Fruit fly (Drosophila melanogaster) whole organism, embryonic: ENCODE results near the gene Inx3.

Experiments
- Blimp-1 ChIP-seq: fragments of 200-800 bp; sonication (Bioruptor generic); optimal IDR thresholded peaks from 3 replicates; lab custom pipeline; 2018; ENCODE audit warnings: missing biosample characterization, missing genetic modification characterization, mild to moderate bottlenecking, moderate library complexity, missing genetic modification reagents
- CG10366 ChIP-seq: fragments of 200-800 bp; sonication (Bioruptor generic); IDR thresholded peaks from 2 replicates; pipeline ENCODE4 v1.3.6; 2022; ENCODE audit warnings: missing biosample characterization, missing genetic modification characterization
- CG10431 ChIP-seq: fragments of 200-800 bp; sonication (Bioruptor generic); optimal IDR thresholded peaks from 3 replicates; lab custom pipeline; 2018; ENCODE audit warnings: missing biosample characterization, mild to moderate bottlenecking, missing genetic modification characterization
- CG11085 ChIP-seq: fragments of 200-800 bp; sonication (Bioruptor generic); IDR thresholded peaks from 2 replicates; pipeline ENCODE4 v1.3.6; 2022; ENCODE audit warnings: missing biosample characterization, missing genetic modification characterization
- CG11560 ChIP-seq: fragments of 200-800 bp; sonication (Bioruptor generic); IDR thresholded peaks from 3 replicates; pipeline ENCODE4 v1.3.6; 2022; ENCODE audit warnings: missing biosample characterization, missing genetic modification characterization
- CG11696 ChIP-seq: fragments of 200-800 bp; sonication (Bioruptor generic); IDR thresholded peaks from 2 replicates; pipeline ENCODE4 v1.3.6; 2022; ENCODE audit warnings: missing biosample characterization, missing genetic modification characterization
- CG13424 ChIP-seq: fragments of 200-800 bp; sonication (Bioruptor generic); optimal IDR thresholded peaks from 2 replicates; lab custom pipeline; 2019; ENCODE audit warnings: missing biosample characterization, mild to moderate bottlenecking, missing genetic modification characterization, moderate library complexity
- CG14710 ChIP-seq: fragments of 200-800 bp; sonication (Bioruptor generic); optimal IDR thresholded peaks from 3 replicates; lab custom pipeline; 2019; ENCODE audit warnings: missing biosample characterization, mild to moderate bottlenecking, missing genetic modification characterization, moderate library complexity
- CG18619 ChIP-seq: fragments of 200-800 bp; sonication (Bioruptor generic); optimal IDR thresholded peaks from 3 replicates; lab custom pipeline; 2017; ENCODE audit warnings: missing biosample characterization, mild to moderate bottlenecking, missing genetic modification characterization
- CG30403 ChIP-seq: fragments of 200-800 bp; sonication (Bioruptor generic); optimal IDR thresholded peaks from 3 replicates; lab custom pipeline; 2016; ENCODE audit warnings: missing biosample characterization, missing genetic modification characterization
- CG31441 ChIP-seq: fragments of 200-800 bp; sonication (Bioruptor generic); IDR thresholded peaks from 2 replicates; pipeline ENCODE4 v1.3.6; 2022; ENCODE audit warnings: missing biosample characterization, missing genetic modification characterization
- CG4282 ChIP-seq: fragments of 200-800 bp; sonication (Bioruptor generic); optimal IDR thresholded peaks from 2 replicates; lab custom pipeline; 2016; ENCODE audit warnings: missing biosample characterization, missing genetic modification characterization
- CG6791 ChIP-seq: fragments of 200-800 bp; sonication (Bioruptor generic); IDR thresholded peaks from 3 replicates; pipeline ENCODE4 v1.3.6; 2022; ENCODE audit warnings: missing biosample characterization, missing genetic modification characterization; ENCODE audit not compliant: partially characterized antibody
- CG8290 ChIP-seq, 3 experiments: fragments of 200-800 bp; sonication (Bioruptor generic); optimal IDR thresholded peaks; 2 replicates each; lab custom pipeline; 2016 to 2019; ENCODE audit warnings: missing biosample characterization in 3 of 3, missing genetic modification characterization in 3 of 3, mild to moderate bottlenecking in 2 of 3, moderate library complexity in 1 of 3
- CkIIα-i1 ChIP-seq: fragments of 200-800 bp; sonication (Bioruptor generic); IDR thresholded peaks from 2 replicates; pipeline ENCODE4 v1.3.6; 2022; ENCODE audit warnings: missing biosample characterization, missing genetic modification characterization
- CoRest ChIP-seq: fragments of 200-800 bp; sonication (Bioruptor generic); optimal IDR thresholded peaks from 3 replicates; lab custom pipeline; 2018; ENCODE audit warnings: missing biosample characterization, mild to moderate bottlenecking, missing genetic modification characterization, moderate library complexity
- D ChIP-seq, 2 experiments: fragments of 200-800 bp in 1 of 2; fragments of >200 bp in 1 of 2; sonication (Bioruptor generic) in 1 of 2; optimal IDR thresholded peaks; 2 replicates in 1 of 2; 3 replicates in 1 of 2; lab custom pipeline; 2017; ENCODE audit warnings: mild to moderate bottlenecking in 1 of 2, missing biosample characterization in 1 of 2, missing genetic modification characterization in 1 of 2, missing genetic modification reagents in 1 of 2
- D19A ChIP-seq: fragments of 200-800 bp; optimal IDR thresholded peaks from 3 replicates; lab custom pipeline; 2019; ENCODE audit warnings: missing biosample characterization, mild to moderate bottlenecking, missing genetic modification characterization, moderate library complexity
- Hey ChIP-seq: fragments of 200-800 bp; sonication (Bioruptor generic); optimal IDR thresholded peaks from 3 replicates; lab custom pipeline; 2018; ENCODE audit warnings: missing biosample characterization, mild to moderate bottlenecking, missing genetic modification characterization
- NFAT ChIP-seq: fragments of 200-800 bp; sonication (Bioruptor generic); IDR thresholded peaks from 2 replicates; pipeline ENCODE4 v1.3.6; 2022; ENCODE audit warnings: missing biosample characterization, missing genetic modification characterization
- NfI ChIP-seq: fragments of 200-800 bp; sonication (Bioruptor generic); optimal IDR thresholded peaks from 3 replicates; lab custom pipeline; 2018; ENCODE audit warnings: missing biosample characterization, mild to moderate bottlenecking, missing genetic modification characterization, moderate library complexity
- Ravus ChIP-seq: fragments of 200-800 bp; sonication (Bioruptor generic); IDR thresholded peaks from 2 replicates; pipeline ENCODE4 v1.3.6; 2022; ENCODE audit warnings: missing biosample characterization, missing genetic modification characterization
- Ssrp ChIP-seq: fragments of 200-800 bp; sonication (Bioruptor generic); optimal IDR thresholded peaks from 2 replicates; lab custom pipeline; 2018; ENCODE audit warnings: missing biosample characterization, mild to moderate bottlenecking, missing genetic modification characterization, moderate library complexity
- ato ChIP-seq: fragments of 200-800 bp; sonication (Bioruptor generic); IDR thresholded peaks from 2 replicates; pipeline ENCODE4 v1.3.6; 2022; ENCODE audit warnings: missing biosample characterization, missing genetic modification characterization; ENCODE audit not compliant: partially characterized antibody
- az2 ChIP-seq: fragments of 200-800 bp; sonication (Bioruptor generic); optimal IDR thresholded peaks from 3 replicates; lab custom pipeline; 2016; ENCODE audit warnings: missing biosample characterization, missing genetic modification characterization
- bcd ChIP-seq: fragments of 200-800 bp; sonication (Bioruptor generic); optimal IDR thresholded peaks from 2 replicates; lab custom pipeline; 2017; ENCODE audit warnings: missing biosample characterization, mild to moderate bottlenecking, missing genetic modification characterization
- ci ChIP-seq: fragments of 200-800 bp; sonication (Bioruptor generic); IDR thresholded peaks from 3 replicates; pipeline ENCODE4 v1.3.6; 2022; ENCODE audit warnings: missing biosample characterization, missing genetic modification characterization
- crc ChIP-seq: fragments of 200-800 bp; sonication (Bioruptor generic); optimal IDR thresholded peaks from 2 replicates; lab custom pipeline; 2016; ENCODE audit warnings: missing biosample characterization, missing genetic modification characterization
- crol ChIP-seq: fragments of 200-800 bp; sonication (Bioruptor generic); IDR thresholded peaks from 2 replicates; pipeline ENCODE4 v1.3.6; 2022; ENCODE audit warnings: missing biosample characterization, missing genetic modification characterization
- cwo ChIP-seq: fragments of 200-800 bp; sonication (Bioruptor generic); optimal IDR thresholded peaks from 3 replicates; lab custom pipeline; 2017; ENCODE audit warnings: missing biosample characterization, missing genetic modification characterization, mild to moderate bottlenecking, moderate library complexity, missing genetic modification reagents
- dmrt11E ChIP-seq: fragments of 200-800 bp; sonication (Bioruptor generic); optimal IDR thresholded peaks from 3 replicates; lab custom pipeline; 2018; ENCODE audit warnings: missing biosample characterization, mild to moderate bottlenecking, missing genetic modification characterization, moderate library complexity
- grau ChIP-seq: fragments of 200-800 bp; optimal IDR thresholded peaks from 3 replicates; lab custom pipeline; 2019; ENCODE audit warnings: missing biosample characterization, mild to moderate bottlenecking, missing genetic modification characterization, moderate library complexity
- gsb-n ChIP-seq: fragments of 200-800 bp; sonication (Bioruptor generic); optimal IDR thresholded peaks from 3 replicates; lab custom pipeline; 2018; ENCODE audit warnings: missing biosample characterization, mild to moderate bottlenecking, missing genetic modification characterization
- jigr1 ChIP-seq: fragments of 200-800 bp; sonication (Bioruptor generic); IDR thresholded peaks from 3 replicates; pipeline ENCODE4 v1.3.6; 2022; ENCODE audit warnings: missing biosample characterization, missing genetic modification characterization
- ken ChIP-seq: fragments of 200-800 bp; sonication (Bioruptor generic); IDR thresholded peaks from 3 replicates; pipeline ENCODE4 v1.3.6; 2022; ENCODE audit warnings: missing biosample characterization, missing genetic modification characterization
- klu ChIP-seq: fragments of 200-800 bp; sonication (Bioruptor generic); IDR thresholded peaks from 2 replicates; pipeline ENCODE4 v1.3.6; 2022; ENCODE audit warnings: missing biosample characterization, missing genetic modification characterization
- lmd ChIP-seq: fragments of 200-800 bp; sonication (Bioruptor generic); IDR thresholded peaks from 2 replicates; pipeline ENCODE4 v1.3.6; 2022; ENCODE audit warnings: missing biosample characterization, missing genetic modification characterization
- lola ChIP-seq, 3 experiments: fragments of >200 bp in 2 of 3; fragments of 200-800 bp in 1 of 3; sonication (Bioruptor generic) in 1 of 3; optimal IDR thresholded peaks; 2 replicates each; lab custom pipeline; 2017 to 2019; ENCODE audit warnings: missing biosample characterization in 3 of 3, missing genetic modification characterization in 3 of 3, mild to moderate bottlenecking in 1 of 3, moderate library complexity in 1 of 3
- lov ChIP-seq, 2 experiments: fragments of 200-800 bp in 1 of 2; fragments of >200 bp in 1 of 2; sonication (Bioruptor generic) in 1 of 2; IDR thresholded peaks in 1 of 2; optimal IDR thresholded peaks in 1 of 2; 2 replicates in 1 of 2; 3 replicates in 1 of 2; pipeline versions ENCODE4 v1.3.6 to Lab custom; 2017 to 2022; ENCODE audit warnings: missing biosample characterization in 1 of 2, missing genetic modification characterization in 1 of 2
- pb ChIP-seq: fragments of 200-800 bp; sonication (Bioruptor generic); optimal IDR thresholded peaks from 3 replicates; lab custom pipeline; 2016; ENCODE audit warnings: missing biosample characterization, missing genetic modification characterization
- phol ChIP-seq: fragments of 200-800 bp; sonication (Bioruptor generic); optimal IDR thresholded peaks from 3 replicates; lab custom pipeline; 2018; ENCODE audit warnings: missing biosample characterization, mild to moderate bottlenecking, missing genetic modification characterization, moderate library complexity
- row ChIP-seq: fragments of 200-800 bp; sonication (Bioruptor generic); IDR thresholded peaks from 3 replicates; pipeline ENCODE4 v1.3.6; 2022; ENCODE audit warnings: missing biosample characterization, missing genetic modification characterization
- scrt ChIP-seq: fragments of 200-800 bp; sonication (Bioruptor generic); optimal IDR thresholded peaks from 2 replicates; lab custom pipeline; 2018; ENCODE audit warnings: missing biosample characterization, mild to moderate bottlenecking, missing genetic modification characterization, moderate library complexity
- shn ChIP-seq: fragments of 200-800 bp; sonication (Bioruptor generic); optimal IDR thresholded peaks from 3 replicates; lab custom pipeline; 2016; ENCODE audit warnings: missing biosample characterization, missing genetic modification characterization
- sug ChIP-seq: fragments of 200-800 bp; optimal IDR thresholded peaks from 2 replicates; lab custom pipeline; 2019; ENCODE audit warnings: missing biosample characterization, mild to moderate bottlenecking, missing genetic modification characterization, moderate library complexity
- tap ChIP-seq: fragments of 200-800 bp; optimal IDR thresholded peaks from 3 replicates; lab custom pipeline; 2019; ENCODE audit warnings: missing biosample characterization, mild to moderate bottlenecking, missing genetic modification characterization, moderate library complexity
- tio ChIP-seq: fragments of 200-800 bp; sonication (Bioruptor generic); optimal IDR thresholded peaks from 2 replicates; lab custom pipeline; 2017; ENCODE audit warnings: missing biosample characterization, missing genetic modification characterization, inconsistent platforms
- zfh2 ChIP-seq: fragments of 200-800 bp; sonication (Bioruptor generic); optimal IDR thresholded peaks from 2 replicates; lab custom pipeline; 2016; ENCODE audit warnings: missing biosample characterization, missing genetic modification characterization

Inx3 gene

DNA sequence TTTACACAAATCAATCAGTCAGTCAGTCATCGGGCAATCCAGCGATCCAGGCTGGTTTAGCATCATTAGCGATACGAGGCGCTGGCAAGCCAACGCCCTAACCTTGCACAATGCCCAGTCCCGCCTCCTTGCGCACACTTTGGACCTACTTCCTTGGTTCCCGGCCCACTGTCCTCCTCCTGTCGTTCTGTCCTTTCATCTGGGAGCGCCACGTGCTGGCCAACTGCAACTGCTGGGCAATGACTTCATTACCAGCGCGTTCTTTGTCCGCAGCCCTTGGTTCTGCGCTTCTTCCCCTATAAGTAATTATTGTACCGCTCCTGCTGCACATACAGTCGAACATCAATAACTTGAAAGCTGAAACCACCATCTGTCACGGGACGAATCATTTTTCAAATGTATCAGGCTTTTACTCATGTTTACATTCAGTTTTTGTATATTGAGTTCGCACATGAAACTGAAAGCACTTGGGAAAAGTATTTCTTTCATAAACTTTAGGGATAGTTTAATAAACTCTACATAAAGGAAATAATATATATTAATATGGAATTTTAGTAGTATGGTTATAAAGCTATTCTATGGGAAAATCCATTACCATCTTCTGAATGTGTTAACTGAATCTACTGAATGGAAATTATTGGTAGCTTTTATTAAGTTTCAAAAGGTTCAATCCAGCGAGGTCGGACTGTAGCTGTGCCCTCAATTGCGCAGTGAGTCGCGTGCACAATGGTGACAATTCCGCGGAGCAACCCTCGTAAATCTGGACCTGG lies 11.6 kb downstream of the Inx3 start:
- TF ChIP-seq klu (no peak), pb (no peak), zfh2 (GFP tag; lab: Kevin White, UChicago) (no peak), NFAT (GFP tag; lab: Robert Waterston, UW) (no peak), lola (GFP tag; optimal IDR thresholded peaks at IDR 0.05; lab: Kevin White, UChicago) (peak in 1 of 3 experiments; percentile 45), crol (GFP tag; lab: Robert Waterston, UW) (no peak), row (GFP tag; lab: Robert Waterston, UW) (peak; percentile 47; the same call in 2 of the 3 replicates), CG13424 (peak; percentile 23), ken (no peak), tio (peak; percentile 16), CG6791 (GFP tag; lab: Robert Waterston, UW) (no peak), CG10366 (GFP tag; lab: Robert Waterston, UW) (no peak), CG11085 (GFP tag; lab: Robert Waterston, UW) (no peak), bcd (no peak), dmrt11E (tag; lab: Kevin White, UChicago) (peak; percentile 40), scrt (GFP tag; lab: Kevin White, UChicago) (no peak), grau (tag; lab: Kevin White, UChicago) (peak; percentile 91), CG14710 (peak; percentile 31), lov (optimal IDR thresholded peaks at IDR 0.05; lab: Kevin White, UChicago) (no peak), lov (GFP tag; IDR thresholded peaks at IDR 0.05; lab: Robert Waterston, UW) (no peak), cwo (GFP tag; lab: Kevin White, UChicago) (no peak), tap (peak; percentile 8), CG11560 (tag; lab: Robert Waterston, UW) (no peak), NfI (GFP tag; lab: Kevin White, UChicago) (no peak), Hey (peak; percentile 84), CG4282 (no peak), lmd (no peak), gsb-n (tag; lab: Kevin White, UChicago) (peak; percentile 35), CG11696 (GFP tag; lab: Robert Waterston, UW) (no peak), D19A (tag; lab: Kevin White, UChicago) (peak; percentile 37), az2 (peak; percentile 15), CG18619 (GFP tag; lab: Kevin White, UChicago) (no peak), CG31441 (peak; percentile 38; the same call in 1 of the 2 replicates), CG8290 (GFP tag; optimal IDR thresholded peaks at IDR 0.05; lab: Kevin White, UChicago) (no peak), CG8290 (tag; optimal IDR thresholded peaks at IDR 0.05; lab: Kevin White, UChicago) (no peak), jigr1 (no peak), crc (GFP tag; lab: Kevin White, UChicago) (no peak), CG30403 (GFP tag; lab: Kevin White, UChicago) (peak; percentile 14), CoRest (tag; lab: Kevin White, UChicago) (peak; percentile 42), CG10431 (GFP tag; lab: Kevin White, UChicago) (no peak), shn (GFP tag; lab: Kevin White, UChicago) (no peak), phol (tag; lab: Kevin White, UChicago) (peak; percentile 44), ci (0 out of 3 replicates have a peak, but pooled peaks have one; percentile 7), CkIIα-i1 (no peak), Blimp-1 (peak; percentile 34), D (optimal IDR thresholded peaks at IDR 0.05; lab: Kevin White, UChicago) (no peak), D (GFP tag; optimal IDR thresholded peaks at IDR 0.05; lab: Kevin White, UChicago) (peak; percentile 13), Ssrp (peak; percentile 32), sug (tag; lab: Kevin White, UChicago) (no peak), Ravus (GFP tag; lab: Robert Waterston, UW) (no peak), ato (GFP tag; lab: Robert Waterston, UW) (no peak)
